Worm (Caenorhabditis elegans) whole organism, young adult: ENCODE data around the gene mccc-2.
A peak's percentile ranks its signal among the peaks of the same experiment; 100 is the strongest.

Experiments
- C06A6.2 ChIP-seq: fragments of 200-800 bp; sonication (Bioruptor generic); conservative IDR thresholded peaks from 2 replicates; pipeline ENCODE4 v1.3.6; 2022; ENCODE audit warnings: missing genetic modification characterization, missing compliant biosample characterization
- D2030.7 ChIP-seq: fragments of 200-800 bp; sonication (Bioruptor generic); IDR thresholded peaks from 2 replicates; pipeline ENCODE4 v1.3.6; 2022; ENCODE audit warnings: missing genetic modification reagents, missing genetic modification characterization, missing compliant biosample characterization
- F22D6.2 ChIP-seq: sonication (generic microtip); optimal IDR thresholded peaks from 2 replicates; lab custom pipeline; 2016; ENCODE audit warnings: mild to moderate bottlenecking, missing genetic modification characterization, missing compliant biosample characterization
- F23B12.7 ChIP-seq: sonication (generic microtip); optimal IDR thresholded peaks from 2 replicates; lab custom pipeline; 2017; ENCODE audit warnings: missing genetic modification characterization, mild to moderate bottlenecking, missing compliant biosample characterization, antibody characterized with exemption, moderate library complexity; ENCODE audit not compliant: insufficient read depth
- F49E8.2 ChIP-seq: sonication (generic microtip); optimal IDR thresholded peaks from 3 replicates; lab custom pipeline; 2017; ENCODE audit warnings: missing genetic modification characterization, mild to moderate bottlenecking, missing compliant biosample characterization, antibody characterized with exemption, moderate library complexity; ENCODE audit not compliant: insufficient read depth
- T26A5.8 ChIP-seq: sonication (generic microtip); optimal IDR thresholded peaks from 2 replicates; lab custom pipeline; 2016; ENCODE audit warnings: missing genetic modification characterization, missing compliant biosample characterization
- Y53G8AR.9 ChIP-seq: fragments of 200-800 bp; sonication (Bioruptor generic); conservative IDR thresholded peaks from 2 replicates; pipeline ENCODE4 v1.3.6; 2022; ENCODE audit warnings: missing genetic modification reagents, missing genetic modification characterization, missing compliant biosample characterization
- ama-1 ChIP-seq, 3 experiments: fragments of 150-350 bp in 1 of 3; sonication (generic microtip) in 2 of 3; optimal IDR thresholded peaks; 2 replicates each; lab custom pipeline; 2014 to 2018; ENCODE audit warnings: missing biosample characterization in 2 of 3, missing genetic modification characterization in 2 of 3, missing genetic modification reagents in 2 of 3
- aptf-2 ChIP-seq: fragments of 200-800 bp; sonication (Bioruptor generic); conservative IDR thresholded peaks from 2 replicates; pipeline ENCODE4 v1.3.6; 2022; ENCODE audit warnings: missing genetic modification reagents, missing genetic modification characterization, missing compliant biosample characterization
- atf-7 ChIP-seq: sonication (generic microtip); optimal IDR thresholded peaks from 2 replicates; lab custom pipeline; 2017; ENCODE audit warnings: mild to moderate bottlenecking, missing genetic modification characterization, missing compliant biosample characterization
- athp-1 ChIP-seq: sonication (generic microtip); optimal IDR thresholded peaks from 2 replicates; lab custom pipeline; 2017; ENCODE audit warnings: mild to moderate bottlenecking, missing genetic modification characterization, missing compliant biosample characterization
- ccch-3 ChIP-seq: fragments of 200-800 bp; sonication (Bioruptor generic); optimal IDR thresholded peaks from 2 replicates; lab custom pipeline; 2018; ENCODE audit warnings: mild to moderate bottlenecking, missing genetic modification characterization, missing compliant biosample characterization
- cebp-1 ChIP-seq, 2 experiments: fragments of 200-800 bp in 1 of 2; sonication (Bioruptor generic) in 1 of 2; sonication (generic microtip) in 1 of 2; IDR thresholded peaks in 1 of 2; optimal IDR thresholded peaks in 1 of 2; 2 replicates each; pipeline versions ENCODE4 v1.3.6 to Lab custom; 2017 to 2022; ENCODE audit warnings: missing compliant biosample characterization in 2 of 2, missing genetic modification characterization in 2 of 2, mild to moderate bottlenecking in 1 of 2, missing genetic modification reagents in 1 of 2, moderate library complexity in 1 of 2
- cebp-2 ChIP-seq: fragments of 200-800 bp; sonication (Bioruptor generic); IDR thresholded peaks from 2 replicates; pipeline ENCODE4 v1.3.6; 2022; ENCODE audit warnings: missing genetic modification characterization, missing compliant biosample characterization
- ceh-40 ChIP-seq: fragments of 200-800 bp; sonication (Bioruptor generic); IDR thresholded peaks from 2 replicates; pipeline ENCODE4 v1.3.6; 2022; ENCODE audit warnings: missing genetic modification characterization, missing compliant biosample characterization
- ceh-91 ChIP-seq: fragments of 200-800 bp; sonication (Bioruptor generic); IDR thresholded peaks from 2 replicates; pipeline ENCODE4 v1.3.6; 2022; ENCODE audit warnings: missing genetic modification reagents, missing genetic modification characterization, missing compliant biosample characterization
- dox-1 ChIP-seq: fragments of 200-800 bp; sonication (Bioruptor generic); IDR thresholded peaks from 2 replicates; pipeline ENCODE4 v1.3.6; 2022; ENCODE audit warnings: missing genetic modification reagents, missing genetic modification characterization, missing compliant biosample characterization
- dpff-1 ChIP-seq: sonication (generic microtip); optimal IDR thresholded peaks from 2 replicates; lab custom pipeline; 2017; ENCODE audit warnings: mild to moderate bottlenecking, missing genetic modification characterization, missing compliant biosample characterization
- ekl-4 ChIP-seq: fragments of 200-800 bp; sonication (Bioruptor generic); IDR thresholded peaks from 2 replicates; pipeline ENCODE4 v1.3.6; 2022; ENCODE audit warnings: missing genetic modification reagents, missing genetic modification characterization, missing compliant biosample characterization
- fkh-3 ChIP-seq: sonication (generic microtip); optimal IDR thresholded peaks from 2 replicates; lab custom pipeline; 2016; ENCODE audit warnings: mild to moderate bottlenecking, missing genetic modification characterization, missing compliant biosample characterization
- hlh-12 ChIP-seq: sonication (generic microtip); optimal IDR thresholded peaks from 2 replicates; lab custom pipeline; 2016; ENCODE audit warnings: missing genetic modification characterization, missing compliant biosample characterization
- hlh-26 ChIP-seq: fragments of 200-800 bp; sonication (Bioruptor generic); conservative IDR thresholded peaks from 2 replicates; pipeline ENCODE4 v1.3.6; 2022; ENCODE audit warnings: missing genetic modification reagents, missing genetic modification characterization, missing compliant biosample characterization
- hmg-1.2 ChIP-seq: fragments of 200-800 bp; sonication (Bioruptor generic); IDR thresholded peaks from 2 replicates; pipeline ENCODE4 v1.3.6; 2022; ENCODE audit warnings: missing genetic modification reagents, missing genetic modification characterization, missing compliant biosample characterization
- hmg-20 ChIP-seq: fragments of 200-800 bp; sonication (Bioruptor generic); IDR thresholded peaks from 2 replicates; pipeline ENCODE4 v1.3.6; 2022; ENCODE audit warnings: missing genetic modification reagents, missing genetic modification characterization, missing compliant biosample characterization
- lin-54 ChIP-seq: fragments of 200-800 bp; sonication (Bioruptor generic); optimal IDR thresholded peaks from 2 replicates; lab custom pipeline; 2018; ENCODE audit warnings: mild to moderate bottlenecking, missing genetic modification characterization, missing compliant biosample characterization
- lsl-1 ChIP-seq: fragments of 200-800 bp; sonication (Bioruptor generic); optimal IDR thresholded peaks from 2 replicates; lab custom pipeline; 2018; ENCODE audit warnings: mild to moderate bottlenecking, missing genetic modification characterization, moderate library complexity, missing compliant biosample characterization
- lsy-27 ChIP-seq: sonication (generic microtip); optimal IDR thresholded peaks from 2 replicates; lab custom pipeline; 2017; ENCODE audit warnings: missing genetic modification characterization, mild to moderate bottlenecking, missing compliant biosample characterization, antibody characterized with exemption, missing genotype, borderline replicate concordance; ENCODE audit not compliant: insufficient read depth
- nfya-2 ChIP-seq: fragments of 200-800 bp; sonication (Bioruptor generic); IDR thresholded peaks from 2 replicates; pipeline ENCODE4 v1.3.6; 2022; ENCODE audit warnings: missing genetic modification reagents, missing genetic modification characterization, missing compliant biosample characterization
- nhr-179 ChIP-seq: sonication (generic microtip); optimal IDR thresholded peaks from 2 replicates; lab custom pipeline; 2016; ENCODE audit warnings: mild to moderate bottlenecking, missing genetic modification characterization, missing compliant biosample characterization
- pha-4 ChIP-seq: fragments of 150-350 bp; sonication (generic microtip); optimal IDR thresholded peaks from 2 replicates; lab custom pipeline; 2014; ENCODE audit warnings: missing biosample characterization, missing genetic modification reagents, missing genetic modification characterization
- snpc-1.1 ChIP-seq: sonication (generic microtip); optimal IDR thresholded peaks from 2 replicates; lab custom pipeline; 2017; ENCODE audit warnings: missing genetic modification characterization, mild to moderate bottlenecking, missing compliant biosample characterization, antibody characterized with exemption, moderate library complexity, missing genotype, missing genetic modification reagents; ENCODE audit not compliant: insufficient read depth
- snpc-1.3 ChIP-seq: sonication (generic microtip); optimal IDR thresholded peaks from 2 replicates; lab custom pipeline; 2017; ENCODE audit warnings: missing genetic modification characterization, mild to moderate bottlenecking, missing compliant biosample characterization, antibody characterized with exemption, moderate library complexity, missing genotype, missing genetic modification reagents; ENCODE audit not compliant: insufficient read depth
- snpc-3.4 ChIP-seq: sonication (generic microtip); optimal IDR thresholded peaks from 2 replicates; lab custom pipeline; 2017; ENCODE audit warnings: missing genetic modification characterization, mild to moderate bottlenecking, missing compliant biosample characterization, antibody characterized with exemption, moderate library complexity, missing genotype, missing genetic modification reagents
- somi-1 ChIP-seq: fragments of 200-800 bp; sonication (Bioruptor generic); optimal IDR thresholded peaks from 2 replicates; lab custom pipeline; 2018; ENCODE audit warnings: mild to moderate bottlenecking, missing genetic modification characterization, missing compliant biosample characterization
- tbx-9 ChIP-seq: sonication (generic microtip); optimal IDR thresholded peaks from 2 replicates; lab custom pipeline; 2016; ENCODE audit warnings: borderline replicate concordance, missing genetic modification characterization, inconsistent platforms, missing compliant biosample characterization
- unc-130 ChIP-seq: sonication (generic microtip); optimal IDR thresholded peaks from 2 replicates; lab custom pipeline; 2016; ENCODE audit warnings: missing genetic modification reagents, missing genetic modification characterization, missing compliant biosample characterization
- unc-62 ChIP-seq: fragments of 150-350 bp; optimal IDR thresholded peaks from 2 replicates; lab custom pipeline; 2014; ENCODE audit warnings: missing biosample characterization, missing genetic modification reagents, missing genetic modification characterization
- xnd-1 ChIP-seq: sonication (generic microtip); optimal IDR thresholded peaks from 2 replicates; lab custom pipeline; 2016; ENCODE audit warnings: missing genotype, missing genetic modification reagents, missing genetic modification characterization, missing compliant biosample characterization
- zfh-2 ChIP-seq: fragments of 200-800 bp; sonication (Bioruptor generic); conservative IDR thresholded peaks from 2 replicates; pipeline ENCODE4 v1.3.6; 2022; ENCODE audit warnings: missing genetic modification reagents, missing genetic modification characterization, missing compliant biosample characterization
- ztf-18 ChIP-seq: sonication (generic microtip); optimal IDR thresholded peaks from 2 replicates; lab custom pipeline; 2016; ENCODE audit warnings: missing genotype, mild to moderate bottlenecking, missing genetic modification characterization, missing compliant biosample characterization
- ztf-25 ChIP-seq: fragments of 200-800 bp; sonication (Bioruptor generic); IDR thresholded peaks from 2 replicates; pipeline ENCODE4 v1.3.6; 2022; ENCODE audit warnings: missing genetic modification reagents, missing genetic modification characterization, missing compliant biosample characterization
- ztf-26 ChIP-seq: sonication (generic microtip); optimal IDR thresholded peaks from 2 replicates; lab custom pipeline; 2017; ENCODE audit warnings: missing genetic modification characterization, missing compliant biosample characterization
- ztf-28 ChIP-seq: fragments of 200-800 bp; sonication (Bioruptor generic); IDR thresholded peaks from 2 replicates; pipeline ENCODE4 v1.3.6; 2022; ENCODE audit warnings: missing genetic modification reagents, missing genetic modification characterization, missing compliant biosample characterization

mccc-2 gene

ce11 chrIII:9058959-9059534 is 30.1 kb downstream of the mccc-2 start, which contains the start of gene gst-1 (continued):
- peak; percentile 2 for TF ChIP-seq xnd-1 (tag; lab: Kevin White, UChicago)
- TF ChIP-seq hmg-20 (GFP tag; lab: Robert Waterston, UW) = no peak
- no peak for TF ChIP-seq aptf-2 (GFP tag; lab: Robert Waterston, UW)
- TF ChIP-seq C06A6.2 = no peak
- no peak for TF ChIP-seq dpff-1 (tag; lab: Kevin White, UChicago)
- TF ChIP-seq ekl-4 (GFP tag; lab: Robert Waterston, UW) = no peak
- no peak for TF ChIP-seq ztf-26
- TF ChIP-seq lsy-27 (tag; lab: Kevin White, UChicago) = no peak
- TF ChIP-seq unc-62 (GFP tag; lab: Kevin White, UChicago) = no peak
- no peak for TF ChIP-seq F23B12.7 (tag; lab: Kevin White, UChicago)
- TF ChIP-seq cebp-1 (GFP tag; IDR thresholded peaks at IDR 0.05; lab: Robert Waterston, UW) = no peak
- TF ChIP-seq cebp-1 (tag; optimal IDR thresholded peaks at IDR 0.05; lab: Kevin White, UChicago) = peak; percentile 26
- no peak for TF ChIP-seq ceh-91 (GFP tag; lab: Robert Waterston, UW)
- TF ChIP-seq athp-1 = no peak
- TF ChIP-seq ztf-18 (tag; lab: Kevin White, UChicago) = peak; percentile 31
- TF ChIP-seq lsl-1 (GFP tag; lab: Kevin White, UChicago) = peak; percentile 28
- TF ChIP-seq zfh-2 (GFP tag; lab: Robert Waterston, UW) = no peak
- TF ChIP-seq atf-7 (tag; lab: Kevin White, UChicago) = peak; percentile 46
- TF ChIP-seq unc-130 (GFP tag; lab: Kevin White, UChicago) = no peak
- TF ChIP-seq ceh-40 (GFP tag; lab: Robert Waterston, UW) = no peak
- peak; percentile 50 for TF ChIP-seq snpc-3.4
- TF ChIP-seq hmg-1.2 (GFP tag; lab: Robert Waterston, UW) = no peak
- TF ChIP-seq ztf-25 (GFP tag; lab: Robert Waterston, UW) = no peak
- TF ChIP-seq tbx-9 = no peak
- TF ChIP-seq hlh-26 (GFP tag; lab: Robert Waterston, UW) = no peak
- TF ChIP-seq ztf-28 (GFP tag; lab: Robert Waterston, UW) = no peak
- TF ChIP-seq dox-1 (GFP tag; lab: Robert Waterston, UW) = no peak
- TF ChIP-seq pha-4 (tag; lab: Kevin White, UChicago) = peak; percentile 28
- no peak for TF ChIP-seq nhr-179 (tag; lab: Kevin White, UChicago)
- TF ChIP-seq ccch-3 (GFP tag; lab: Kevin White, UChicago) = no peak
- no peak for TF ChIP-seq F22D6.2 (tag; lab: Kevin White, UChicago)
- no peak for TF ChIP-seq hlh-12 (tag; lab: Kevin White, UChicago)
- TF ChIP-seq Y53G8AR.9 (GFP tag; lab: Robert Waterston, UW) = no peak
- no peak for TF ChIP-seq D2030.7 (GFP tag; lab: Robert Waterston, UW)

ce11 chrIII:9054414-9055147 is 34.6 kb downstream of the mccc-2 start, which contains the start of gene cls-2:
Gene cls-2, plus strand, starts transcription at chrIII:9055048.
- TF ChIP-seq F49E8.2 = peak; percentile 48
- peak; percentile 41 for TF ChIP-seq snpc-3.4
- TF ChIP-seq snpc-1.3 (tag; lab: Kevin White, UChicago) = peak; percentile 43
- TF ChIP-seq pha-4 (tag; lab: Kevin White, UChicago) = no peak
- TF ChIP-seq snpc-1.1 (tag; lab: Kevin White, UChicago) = peak; percentile 6
- no peak for TF ChIP-seq nfya-2 (GFP tag; lab: Robert Waterston, UW)
- TF ChIP-seq lsl-1 (GFP tag; lab: Kevin White, UChicago) = peak; percentile 50
- peak; percentile 41; the same call in 1 of the 2 replicates for TF ChIP-seq ceh-91 (GFP tag; lab: Robert Waterston, UW)
- no peak for TF ChIP-seq fkh-3 (tag; lab: Kevin White, UChicago)
- peak; percentile 39 for TF ChIP-seq ama-1 (optimal IDR thresholded peaks at IDR 0.05; lab: Kevin White, UChicago)
- peak in 1 of 2 experiments; percentile 21 for TF ChIP-seq ama-1 (GFP tag; optimal IDR thresholded peaks at IDR 0.05; lab: Kevin White, UChicago)
- no peak for TF ChIP-seq cebp-2 (GFP tag; lab: Robert Waterston, UW)
- 0 out of 2 replicates have a peak, but pooled peaks have one; percentile 45 for TF ChIP-seq Y53G8AR.9 (GFP tag; lab: Robert Waterston, UW)
- peak; percentile 66 for TF ChIP-seq lin-54 (GFP tag; lab: Kevin White, UChicago)
- TF ChIP-seq athp-1 = no peak
- no peak for TF ChIP-seq T26A5.8 (tag; lab: Kevin White, UChicago)
- no peak for TF ChIP-seq somi-1 (GFP tag; lab: Kevin White, UChicago)
- no peak for TF ChIP-seq cebp-1 (GFP tag; IDR thresholded peaks at IDR 0.05; lab: Robert Waterston, UW)
- peak; percentile 76 for TF ChIP-seq cebp-1 (tag; optimal IDR thresholded peaks at IDR 0.05; lab: Kevin White, UChicago)
- no peak for TF ChIP-seq F22D6.2 (tag; lab: Kevin White, UChicago)
